Fruit fly (Drosophila melanogaster) whole organism, adult: ENCODE results near the gene CG7879.

ENCODE experiments used
- CG11617 ChIP-seq: fragments of 200-800 bp; sonication (Bioruptor generic); optimal IDR thresholded peaks from 2 replicates; lab custom pipeline; 2017; ENCODE audit warnings: mild to moderate bottlenecking, missing biosample characterization, missing genetic modification reagents, missing genetic modification characterization
- CG12768 ChIP-seq: fragments of 200-800 bp; sonication (Bioruptor generic); optimal IDR thresholded peaks from 2 replicates; lab custom pipeline; 2017; ENCODE audit warnings: missing biosample characterization, missing genetic modification characterization, mild to moderate bottlenecking, moderate library complexity, missing genetic modification reagents
- CG14711 ChIP-seq: fragments of 200-800 bp; sonication (Bioruptor generic); optimal IDR thresholded peaks from 2 replicates; lab custom pipeline; 2018; ENCODE audit warnings: missing biosample characterization, mild to moderate bottlenecking, missing genetic modification characterization, moderate library complexity
- CG1620 ChIP-seq: fragments of 200-800 bp; sonication (Bioruptor generic); optimal IDR thresholded peaks from 2 replicates; lab custom pipeline; 2016; ENCODE audit warnings: missing biosample characterization, missing genetic modification characterization
- CG33017 ChIP-seq: fragments of 200-800 bp; sonication (Bioruptor generic); optimal IDR thresholded peaks from 2 replicates; lab custom pipeline; 2018; ENCODE audit warnings: missing biosample characterization, mild to moderate bottlenecking, missing genetic modification characterization, moderate library complexity
- CG5204 ChIP-seq: fragments of 200-800 bp; sonication (Bioruptor generic); optimal IDR thresholded peaks from 2 replicates; lab custom pipeline; 2016; ENCODE audit warnings: missing biosample characterization, missing genetic modification characterization
- CG7045 ChIP-seq: fragments of 200-800 bp; sonication (Bioruptor generic); optimal IDR thresholded peaks from 2 replicates; lab custom pipeline; 2017; ENCODE audit warnings: missing biosample characterization, mild to moderate bottlenecking, missing genetic modification characterization
- CG7101 ChIP-seq: fragments of 200-800 bp; sonication (Bioruptor generic); optimal IDR thresholded peaks from 2 replicates; lab custom pipeline; 2018; ENCODE audit warnings: missing biosample characterization, mild to moderate bottlenecking, missing genetic modification characterization, moderate library complexity
- Clk ChIP-seq: fragments of 200-800 bp; sonication (Bioruptor generic); optimal IDR thresholded peaks from 2 replicates; lab custom pipeline; 2017; ENCODE audit warnings: missing biosample characterization, missing genetic modification characterization
- Crg-1 ChIP-seq: fragments of 200-800 bp; sonication (Bioruptor generic); optimal IDR thresholded peaks from 2 replicates; lab custom pipeline; 2016; ENCODE audit warnings: missing biosample characterization, missing genetic modification characterization
- Hr96 ChIP-seq: fragments of 200-800 bp; sonication (Bioruptor generic); optimal IDR thresholded peaks from 2 replicates; lab custom pipeline; 2016; ENCODE audit warnings: missing biosample characterization, missing genetic modification characterization
- Mnt ChIP-seq: fragments of 200-800 bp; sonication (Bioruptor generic); optimal IDR thresholded peaks from 2 replicates; lab custom pipeline; 2016; ENCODE audit warnings: missing biosample characterization, mild to moderate bottlenecking, missing genetic modification characterization
- bab1 ChIP-seq: fragments of 200-800 bp; sonication (Bioruptor generic); optimal IDR thresholded peaks from 3 replicates; lab custom pipeline; 2019; ENCODE audit warnings: missing biosample characterization, mild to moderate bottlenecking, missing genetic modification characterization, moderate library complexity
- cic ChIP-seq: fragments of 200-800 bp; sonication (Bioruptor generic); optimal IDR thresholded peaks from 2 replicates; lab custom pipeline; 2017; ENCODE audit warnings: missing biosample characterization, mild to moderate bottlenecking, missing genetic modification characterization, moderate library complexity
- cnc ChIP-seq, 2 experiments: fragments of >200 bp; optimal IDR thresholded peaks; 2 replicates each; lab custom pipeline; 2017
- kay ChIP-seq: fragments of 200-800 bp; sonication (Bioruptor generic); peaks from one replicate; lab custom pipeline; 2016; ENCODE audit warnings: missing biosample characterization, missing genetic modification characterization, borderline replicate concordance
- ovo ChIP-seq: fragments of 200-800 bp; sonication (Bioruptor generic); optimal IDR thresholded peaks from 2 replicates; lab custom pipeline; 2016; ENCODE audit warnings: missing biosample characterization, missing genetic modification characterization
- pad ChIP-seq: fragments of 200-800 bp; sonication (Bioruptor generic); optimal IDR thresholded peaks from 3 replicates; lab custom pipeline; 2017; ENCODE audit warnings: missing biosample characterization, missing genetic modification characterization, mild to moderate bottlenecking, moderate library complexity, missing genetic modification reagents
- tj ChIP-seq: fragments of 200-800 bp; sonication (Bioruptor generic); optimal IDR thresholded peaks from 3 replicates; lab custom pipeline; 2017; ENCODE audit warnings: missing biosample characterization, mild to moderate bottlenecking, missing genetic modification characterization, moderate library complexity
- toe ChIP-seq: fragments of 200-800 bp; sonication (Bioruptor generic); optimal IDR thresholded peaks from 2 replicates; lab custom pipeline; 2016; ENCODE audit warnings: missing biosample characterization, missing genetic modification characterization

Gene CG7879

dm6 chr3L:1518715-1519603 lies 49.4 kb downstream of the CG7879 start:
- TF ChIP-seq cnc (optimal IDR thresholded peaks at IDR 0.05; lab: Kevin White, UChicago) = no peak
- TF ChIP-seq bab1 (GFP tag; lab: Kevin White, UChicago) = peak; percentile 58
- no peak for TF ChIP-seq CG33017
- TF ChIP-seq tj = peak; percentile 97

DNA sequence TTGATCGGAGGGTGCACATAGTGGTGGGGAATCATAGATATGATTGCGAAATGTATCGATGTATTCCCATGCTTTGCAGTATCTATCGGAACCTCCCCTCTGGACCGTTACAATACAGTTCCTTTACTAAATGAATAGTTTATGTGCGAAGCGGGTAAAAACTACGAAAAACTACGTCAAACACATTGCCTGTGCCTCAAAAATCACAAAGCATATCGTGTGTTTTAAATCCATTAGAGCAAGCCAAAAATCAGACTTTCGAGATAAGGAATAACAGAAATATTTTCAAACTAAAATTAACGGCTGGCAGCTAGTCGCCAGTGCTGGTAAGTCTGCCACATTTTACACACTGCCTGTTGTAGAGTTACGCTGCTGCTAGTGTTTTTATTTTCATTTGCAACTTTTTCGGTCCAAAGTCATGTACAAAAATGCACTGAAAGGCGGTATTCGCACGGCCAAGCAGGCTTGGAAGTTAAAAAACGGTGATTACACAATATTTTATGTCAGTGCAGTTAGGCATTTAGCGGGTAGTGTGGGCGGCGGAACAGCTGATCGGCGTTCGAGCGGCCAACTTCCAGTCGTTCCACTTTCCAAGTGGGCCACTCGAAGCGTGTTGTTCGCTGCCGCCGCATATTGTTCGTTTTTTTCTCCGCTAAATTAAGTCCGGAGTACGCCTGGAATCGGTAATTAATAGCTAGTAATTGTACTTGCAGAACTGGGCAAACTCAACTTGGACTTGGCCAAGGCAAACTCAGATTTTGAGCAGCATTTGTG lies 50.9 kb downstream of the CG7879 start:
- TF ChIP-seq tj (peak; percentile 13), cnc (optimal IDR thresholded peaks at IDR 0.05; lab: Kevin White, UChicago) (no peak), toe (GFP tag; lab: Kevin White, UChicago) (peak; percentile 55), kay (GFP tag; lab: Kevin White, UChicago) (no peak), bab1 (GFP tag; lab: Kevin White, UChicago) (peak; percentile 3), cic (GFP tag; lab: Kevin White, UChicago) (no peak), CG7045 (GFP tag; lab: Kevin White, UChicago) (no peak), CG1620 (GFP tag; lab: Kevin White, UChicago) (peak; percentile 81), ovo (peak; percentile 65), Crg-1 (GFP tag; lab: Kevin White, UChicago) (peak; percentile 75), CG14711 (tag; lab: Kevin White, UChicago) (peak; percentile 99), Mnt (GFP tag; lab: Kevin White, UChicago) (peak; percentile 50), pad (peak; percentile 98), Clk (GFP tag; lab: Kevin White, UChicago) (peak; percentile 61), Hr96 (peak; percentile 68), CG12768 (GFP tag; lab: Kevin White, UChicago) (no peak), CG7101 (peak; percentile 60), CG11617 (GFP tag; lab: Kevin White, UChicago) (peak; percentile 62), CG33017 (no peak), CG5204 (GFP tag; lab: Kevin White, UChicago) (peak; percentile 65)

DNA sequence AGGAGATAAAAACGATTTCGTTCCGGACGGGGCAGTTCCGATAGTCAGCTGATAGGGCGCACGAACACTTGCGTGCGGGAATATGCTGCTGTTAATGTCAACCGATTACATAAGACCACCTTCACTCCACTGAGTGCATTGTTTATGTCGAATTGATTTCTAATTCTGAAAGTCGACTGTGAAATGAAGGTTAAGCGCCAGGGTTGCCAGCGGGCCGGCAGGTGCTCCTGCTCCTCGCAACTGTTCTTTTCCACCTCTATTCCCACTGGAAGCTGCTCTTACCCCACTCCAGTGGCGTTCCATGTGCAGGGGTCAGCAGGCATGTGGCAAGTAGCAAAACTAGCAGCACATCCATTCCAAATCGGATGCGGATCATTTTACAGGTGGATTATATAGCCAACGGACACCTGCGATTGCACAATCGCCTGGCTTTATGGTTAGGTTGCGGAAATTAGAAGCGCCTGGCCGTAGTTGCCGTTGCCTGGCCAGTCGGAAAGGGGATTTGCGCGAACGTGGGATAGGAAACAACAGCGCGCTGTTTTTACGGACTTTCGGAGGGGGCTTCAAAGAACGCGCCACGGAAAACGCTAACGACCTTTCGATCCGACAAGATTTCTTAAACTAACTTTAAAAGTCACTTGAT lies 51.7 kb downstream of the CG7879 start, which contains the start of gene cue:
Gene cue, minus strand, starts transcription at position 641 of the 643 bp plus-strand sequence.
- TF ChIP-seq CG33017 (no peak), toe (GFP tag; lab: Kevin White, UChicago) (peak; percentile 0), CG12768 (GFP tag; lab: Kevin White, UChicago) (peak; percentile 13), kay (GFP tag; lab: Kevin White, UChicago) (no peak), Hr96 (no peak), CG14711 (tag; lab: Kevin White, UChicago) (peak; percentile 74), ovo (peak; percentile 24), tj (peak; percentile 43)

dm6 chr3L:1515820-1516540 lies 52.4 kb downstream of the CG7879 start:
- TF ChIP-seq cnc (optimal IDR thresholded peaks at IDR 0.05; lab: Kevin White, UChicago) = no peak
- TF ChIP-seq CG1620 (GFP tag; lab: Kevin White, UChicago) = no peak
- peak; percentile 52 for TF ChIP-seq CG11617 (GFP tag; lab: Kevin White, UChicago)
- TF ChIP-seq ovo = no peak
- peak; percentile 60 for TF ChIP-seq CG7101
- peak; percentile 36 for TF ChIP-seq Crg-1 (GFP tag; lab: Kevin White, UChicago)
- peak; percentile 91 for TF ChIP-seq tj
- no peak for TF ChIP-seq pad
- no peak for TF ChIP-seq cic (GFP tag; lab: Kevin White, UChicago)
- peak; percentile 21 for TF ChIP-seq CG5204 (GFP tag; lab: Kevin White, UChicago)
- peak; percentile 34 for TF ChIP-seq CG14711 (tag; lab: Kevin White, UChicago)
- no peak for TF ChIP-seq CG12768 (GFP tag; lab: Kevin White, UChicago)
- TF ChIP-seq Hr96 = peak; percentile 35
- TF ChIP-seq CG33017 = peak; percentile 46
- no peak for TF ChIP-seq Clk (GFP tag; lab: Kevin White, UChicago)
- no peak for TF ChIP-seq toe (GFP tag; lab: Kevin White, UChicago)
- no peak for TF ChIP-seq kay (GFP tag; lab: Kevin White, UChicago)
- TF ChIP-seq CG7045 (GFP tag; lab: Kevin White, UChicago) = peak; percentile 26
- TF ChIP-seq bab1 (GFP tag; lab: Kevin White, UChicago) = peak; percentile 82
- TF ChIP-seq Mnt (GFP tag; lab: Kevin White, UChicago) = peak; percentile 10
